Fruit fly (Drosophila melanogaster) S2 (cell line): ENCODE measurements around the gene CG13670.

ENCODE experiments used
- CG8478 ChIP-seq: fragments of >200 bp; optimal IDR thresholded peaks from 2 replicates; lab custom pipeline; 2018
- CTCF ChIP-seq, 2 experiments: fragments of >200 bp; optimal IDR thresholded peaks; 2 replicates each; lab custom pipeline; 2018

DNA sequence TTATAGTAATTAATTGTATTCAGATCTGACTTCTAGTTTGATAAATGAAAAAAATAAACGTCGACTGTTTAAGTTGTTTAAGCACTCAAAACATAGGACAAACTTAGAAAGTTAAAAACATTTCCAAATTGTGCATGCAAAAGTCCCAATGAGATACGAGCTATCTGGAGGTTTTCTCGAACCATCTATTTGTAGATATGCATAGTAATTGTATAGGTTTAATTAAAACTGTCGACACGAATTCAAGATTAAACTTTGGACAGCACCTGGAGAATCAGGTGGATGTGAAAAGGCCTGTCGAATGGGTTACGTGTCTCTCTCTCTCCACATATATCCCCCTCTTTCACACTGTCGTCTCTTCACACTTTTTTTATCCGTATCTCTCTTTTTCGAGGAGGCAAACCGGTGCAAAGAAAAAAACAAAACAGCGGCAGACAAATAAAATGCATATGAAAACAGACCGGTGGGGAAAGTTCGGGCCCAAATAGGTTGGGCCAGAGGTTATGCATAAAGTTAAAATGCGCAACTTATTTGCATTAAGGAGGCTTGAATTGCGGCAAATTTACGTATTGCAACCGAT is 39.6 kb downstream of the CG13670 start:
- TF ChIP-seq CG8478 (lab: Kevin White, UChicago) (no peak), CTCF (optimal IDR thresholded peaks at IDR 0.05; lab: Kevin White, UChicago) (no peak)
